Fruit fly (Drosophila melanogaster): ENCODE results near the gene CG12003.

dm6 chr3L:1577338-1577737 lies 12.1 kb downstream of the CG12003 start:
- TF ChIP-seq Sin3A (optimal IDR thresholded peaks at IDR 0.05) (no peak), h (optimal IDR thresholded peaks at IDR 0.05) (no peak), psq (optimal IDR thresholded peaks at IDR 0.05) (no peak), insv (optimal IDR thresholded peaks at IDR 0.05) (no peak), Myc (optimal IDR thresholded peaks at IDR 0.05) (no peak), ttk (optimal IDR thresholded peaks at IDR 0.05) (no peak)

Data from Kc167 (cell line).